Worm (Caenorhabditis elegans) whole organism, early embryonic: ENCODE measurements around the gene ctsa-1.2.

ENCODE experiments used
- B0310.2 ChIP-seq: sonication (generic microtip); optimal IDR thresholded peaks from 2 replicates; lab custom pipeline; 2016; ENCODE audit warnings: mild to moderate bottlenecking, missing genetic modification characterization, missing compliant biosample characterization
- F13C5.2 ChIP-seq: sonication (generic microtip); optimal IDR thresholded peaks from 2 replicates; lab custom pipeline; 2017; ENCODE audit warnings: mild to moderate bottlenecking, missing genetic modification characterization, inconsistent platforms, missing compliant biosample characterization
- ama-1 ChIP-seq: fragments of 150-350 bp; optimal IDR thresholded peaks from 2 replicates; lab custom pipeline; 2014
- hmg-4 ChIP-seq: fragments of 200-800 bp; sonication (Bioruptor generic); optimal IDR thresholded peaks from 2 replicates; lab custom pipeline; 2018; ENCODE audit warnings: mild to moderate bottlenecking, missing genetic modification characterization, missing compliant biosample characterization
- hnd-1 ChIP-seq: sonication (generic microtip); optimal IDR thresholded peaks from 2 replicates; lab custom pipeline; 2016; ENCODE audit warnings: missing genetic modification characterization, missing compliant biosample characterization

DNA sequence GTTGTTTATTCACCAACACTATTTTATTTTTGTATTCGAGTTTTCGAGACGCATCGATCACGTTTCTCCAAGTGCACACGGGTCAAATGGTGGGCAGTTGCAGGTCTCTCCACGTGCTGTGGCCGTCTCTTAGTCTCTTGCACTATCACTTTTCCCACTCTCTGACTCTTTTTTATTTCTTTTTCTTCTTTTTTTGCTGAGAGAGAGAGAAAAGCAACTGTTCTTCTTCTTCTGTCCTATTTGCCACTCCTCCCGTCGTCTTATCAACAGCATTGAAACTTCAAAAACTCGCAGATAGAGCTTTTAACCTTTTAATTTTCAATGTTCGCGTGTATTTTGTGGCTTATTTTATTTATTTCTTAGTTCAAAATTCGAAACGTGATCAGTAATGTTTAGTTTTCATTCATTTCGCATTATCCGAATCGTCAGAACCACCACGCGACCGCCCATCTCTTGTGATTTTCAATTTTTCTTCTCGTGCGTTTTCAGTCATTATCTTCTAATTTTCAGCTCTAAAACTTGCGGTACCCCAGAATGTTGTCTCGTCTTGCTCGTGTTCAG, 10.5 kb upstream of the ctsa-1.2 start, which contains the start of gene alh-8:
- TF ChIP-seq ama-1 (lab: Kevin White, UChicago) (no peak), F13C5.2 (tag; lab: Kevin White, UChicago) (no peak), hmg-4 (GFP tag; lab: Kevin White, UChicago) (no peak), B0310.2 (no peak), hnd-1 (tag; lab: Kevin White, UChicago) (no peak)
